Worm (Caenorhabditis elegans): Measurements from ENCODE around the gene cbs-1.

DNA sequence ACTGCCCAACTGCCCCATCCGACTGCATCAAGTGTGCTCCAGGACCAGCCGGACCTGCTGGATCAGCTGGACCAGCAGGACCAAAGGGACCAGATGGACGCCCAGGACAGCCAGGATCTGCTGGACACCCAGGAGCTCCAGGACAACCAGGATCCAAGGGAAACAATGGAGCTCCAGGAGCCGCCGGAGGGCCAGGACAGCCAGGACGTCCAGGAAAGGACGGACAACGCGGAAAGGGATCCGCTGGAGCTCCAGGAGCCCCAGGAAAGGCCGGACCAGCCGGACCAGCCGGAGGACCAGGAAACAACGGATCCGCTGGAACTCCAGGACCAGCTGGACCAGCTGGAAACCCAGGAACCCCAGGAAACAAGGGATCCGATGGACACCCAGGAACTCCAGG, 24.0 kb downstream of the cbs-1 start:
- TF ChIP-seq nhr-25 (tag; optimal IDR thresholded peaks at IDR 0.05; ENCODE audit: borderline replicate concordance, insufficient read depth): no peak
- TF ChIP-seq egl-27 (tag; optimal IDR thresholded peaks at IDR 0.05): no peak
- TF ChIP-seq nhr-6 (tag; optimal IDR thresholded peaks at IDR 0.05): no peak
- TF ChIP-seq fkh-10 (GFP tag; optimal IDR thresholded peaks at IDR 0.05): no peak
- TF ChIP-seq lsy-2 (tag; optimal IDR thresholded peaks at IDR 0.05): no peak
- TF ChIP-seq saeg-2 (GFP tag; IDR thresholded peaks at IDR 0.05): no peak
- TF ChIP-seq ztf-11 (tag; optimal IDR thresholded peaks at IDR 0.05): no peak
- no peak for TF ChIP-seq ceh-82 (tag; optimal IDR thresholded peaks at IDR 0.05)
- no peak for TF ChIP-seq skn-1 (tag; optimal IDR thresholded peaks at IDR 0.05)
